Worm (Caenorhabditis elegans) whole organism, L4 larva: ENCODE data around the gene ZK1127.5.
A peak's percentile ranks its signal among the peaks of the same experiment; 100 is the strongest.

Experiments
- F10B5.3 ChIP-seq: sonication (generic microtip); optimal IDR thresholded peaks from 2 replicates; lab custom pipeline; 2016; ENCODE audit warnings: mild to moderate bottlenecking, missing genetic modification characterization, missing compliant biosample characterization
- F37D6.2 ChIP-seq: sonication (generic microtip); optimal IDR thresholded peaks from 2 replicates; lab custom pipeline; 2016; ENCODE audit warnings: mild to moderate bottlenecking, missing genetic modification characterization, missing compliant biosample characterization
- T26A8.4 ChIP-seq: fragments of 200-800 bp; sonication (Bioruptor generic); IDR thresholded peaks from 2 replicates; pipeline ENCODE4 v1.3.6; 2022; ENCODE audit warnings: missing genetic modification characterization, missing compliant biosample characterization
- Y5F2A.4 ChIP-seq: fragments of 200-800 bp; sonication (Bioruptor generic); optimal IDR thresholded peaks from 2 replicates; lab custom pipeline; 2018; ENCODE audit warnings: mild to moderate bottlenecking, missing genetic modification characterization, missing compliant biosample characterization
- ZK337.2 ChIP-seq: fragments of 200-800 bp; sonication (Bioruptor generic); IDR thresholded peaks from 2 replicates; pipeline ENCODE4 v1.3.6; 2022; ENCODE audit warnings: missing genetic modification reagents, missing genetic modification characterization, missing compliant biosample characterization
- ZK546.5 ChIP-seq, 2 experiments: sonication (generic microtip); optimal IDR thresholded peaks; 2 replicates each; lab custom pipeline; 2017; ENCODE audit warnings: missing biosample characterization in 2 of 2, missing genetic modification characterization in 2 of 2
- ama-1 ChIP-seq: fragments of 150-350 bp; optimal IDR thresholded peaks from 2 replicates; lab custom pipeline; 2014; ENCODE audit warnings: inconsistent platforms, mixed read lengths
- arid-1 ChIP-seq: fragments of 200-800 bp; sonication (Bioruptor generic); conservative IDR thresholded peaks from 2 replicates; pipeline ENCODE4 v1.3.6; 2022; ENCODE audit warnings: missing genetic modification reagents, missing genetic modification characterization, missing compliant biosample characterization
- ceh-62 ChIP-seq: sonication (generic microtip); optimal IDR thresholded peaks from 2 replicates; lab custom pipeline; 2017; ENCODE audit warnings: missing biosample characterization, missing genetic modification characterization
- ceh-82 ChIP-seq: sonication (generic microtip); optimal IDR thresholded peaks from 2 replicates; lab custom pipeline; 2017; ENCODE audit warnings: missing biosample characterization, missing genetic modification characterization
- cey-2 ChIP-seq: sonication (generic microtip); optimal IDR thresholded peaks from 3 replicates; lab custom pipeline; 2017; ENCODE audit warnings: missing genetic modification characterization, mild to moderate bottlenecking, missing compliant biosample characterization, antibody characterized with exemption, borderline replicate concordance; ENCODE audit not compliant: insufficient read depth
- ctbp-1 ChIP-seq: fragments of 200-800 bp; sonication (Bioruptor generic); IDR thresholded peaks from 2 replicates; pipeline ENCODE4 v1.3.6; 2022; ENCODE audit warnings: missing genetic modification reagents, missing genetic modification characterization, missing compliant biosample characterization
- daf-16 ChIP-seq, 3 experiments: sonication (generic microtip); optimal IDR thresholded peaks; 2 replicates each; lab custom pipeline; 2016 to 2017; ENCODE audit warnings: missing genetic modification characterization in 3 of 3, missing genetic modification reagents in 3 of 3, mild to moderate bottlenecking in 2 of 3, missing compliant biosample characterization in 2 of 3, missing biosample characterization in 1 of 3, moderate library complexity in 1 of 3
- daf-8 ChIP-seq: fragments of 200-800 bp; sonication (Bioruptor generic); IDR thresholded peaks from 2 replicates; pipeline ENCODE4 v1.3.6; 2022; ENCODE audit warnings: missing genetic modification characterization, missing compliant biosample characterization
- dmd-6 ChIP-seq: fragments of 200-800 bp; sonication (Bioruptor generic); IDR thresholded peaks from 2 replicates; pipeline ENCODE4 v1.3.6; 2022; ENCODE audit warnings: missing genetic modification reagents, missing genetic modification characterization, missing compliant biosample characterization
- duxl-1 ChIP-seq: sonication (generic microtip); optimal IDR thresholded peaks from 2 replicates; lab custom pipeline; 2016; ENCODE audit warnings: mild to moderate bottlenecking, missing genetic modification characterization, moderate library complexity, missing compliant biosample characterization; ENCODE audit not compliant: poor library complexity
- egl-43 ChIP-seq: fragments of 200-800 bp; sonication (Bioruptor generic); IDR thresholded peaks from 2 replicates; pipeline ENCODE4 v1.3.6; 2022; ENCODE audit warnings: missing genetic modification reagents, missing genetic modification characterization, missing compliant biosample characterization
- hlh-30 ChIP-seq: sonication (generic microtip); optimal IDR thresholded peaks from 2 replicates; lab custom pipeline; 2017; ENCODE audit warnings: antibody characterized with exemption, mild to moderate bottlenecking, missing genetic modification characterization, missing compliant biosample characterization; ENCODE audit not compliant: insufficient read depth
- hmg-1.1 ChIP-seq: fragments of 200-800 bp; sonication (Bioruptor generic); IDR thresholded peaks from 2 replicates; pipeline ENCODE4 v1.3.6; 2022; ENCODE audit warnings: missing genetic modification reagents, missing genetic modification characterization, missing compliant biosample characterization
- jun-1 ChIP-seq: fragments of 150-350 bp; optimal IDR thresholded peaks from 2 replicates; lab custom pipeline; 2014; ENCODE audit warnings: missing biosample characterization, missing genetic modification reagents, missing genetic modification characterization
- lin-1 ChIP-seq: fragments of 200-800 bp; sonication (Bioruptor generic); IDR thresholded peaks from 2 replicates; pipeline ENCODE4 v1.3.6; 2022; ENCODE audit warnings: missing genetic modification reagents, missing genetic modification characterization, missing compliant biosample characterization
- lin-13 ChIP-seq: fragments of 150-350 bp; optimal IDR thresholded peaks from 2 replicates; lab custom pipeline; 2014; ENCODE audit warnings: missing biosample characterization, missing genetic modification reagents, missing genetic modification characterization
- lin-39 ChIP-seq: fragments of 150-350 bp; optimal IDR thresholded peaks from 2 replicates; lab custom pipeline; 2014; ENCODE audit warnings: missing biosample characterization, missing genetic modification reagents, missing genetic modification characterization
- madf-9 ChIP-seq: fragments of 200-800 bp; sonication (Bioruptor generic); conservative IDR thresholded peaks from 2 replicates; pipeline ENCODE4 v1.3.6; 2022; ENCODE audit warnings: missing genetic modification reagents, missing genetic modification characterization, missing compliant biosample characterization
- mdl-1 ChIP-seq, 2 experiments: fragments of 150-350 bp in 1 of 2; sonication (generic microtip) in 1 of 2; optimal IDR thresholded peaks; 2 replicates each; lab custom pipeline; 2014 to 2017; ENCODE audit warnings: missing biosample characterization in 2 of 2, missing genetic modification characterization in 2 of 2
- mep-1 ChIP-seq: fragments of 150-350 bp; sonication (generic microtip); optimal IDR thresholded peaks from 3 replicates; lab custom pipeline; 2014; ENCODE audit warnings: missing biosample characterization, missing genetic modification characterization
- mes-2 ChIP-seq: sonication (generic microtip); optimal IDR thresholded peaks from 2 replicates; lab custom pipeline; 2016; ENCODE audit warnings: missing genotype, mild to moderate bottlenecking, missing genetic modification characterization, missing compliant biosample characterization; ENCODE audit not compliant: poor library complexity, severe bottlenecking
- nhr-10 ChIP-seq: fragments of 150-350 bp; optimal IDR thresholded peaks from 2 replicates; lab custom pipeline; 2014; ENCODE audit warnings: missing biosample characterization, missing genetic modification characterization
- nhr-111 ChIP-seq: fragments of 200-800 bp; sonication (Bioruptor generic); optimal IDR thresholded peaks from 2 replicates; lab custom pipeline; 2018; ENCODE audit warnings: mild to moderate bottlenecking, missing genetic modification characterization, missing compliant biosample characterization
- nhr-25 ChIP-seq: sonication (generic microtip); optimal IDR thresholded peaks from 2 replicates; lab custom pipeline; 2017; ENCODE audit warnings: missing genetic modification characterization, mild to moderate bottlenecking, missing compliant biosample characterization, antibody characterized with exemption, moderate library complexity, borderline replicate concordance; ENCODE audit not compliant: insufficient read depth
- nhr-41 ChIP-seq: fragments of 200-800 bp; sonication (Bioruptor generic); IDR thresholded peaks from 2 replicates; pipeline ENCODE4 v1.3.6; 2022; ENCODE audit warnings: missing genetic modification reagents, missing genetic modification characterization, missing compliant biosample characterization
- nhr-42 ChIP-seq: fragments of 200-800 bp; sonication (Bioruptor generic); IDR thresholded peaks from 2 replicates; pipeline ENCODE4 v1.3.6; 2022; ENCODE audit warnings: missing genetic modification characterization, missing compliant biosample characterization
- nhr-48 ChIP-seq: sonication (generic microtip); optimal IDR thresholded peaks from 2 replicates; lab custom pipeline; 2016; ENCODE audit warnings: mild to moderate bottlenecking, missing genetic modification characterization, missing compliant biosample characterization
- nhr-76 ChIP-seq: fragments of 150-350 bp; optimal IDR thresholded peaks from 2 replicates; lab custom pipeline; 2014; ENCODE audit warnings: missing biosample characterization, missing genetic modification characterization
- pqm-1 ChIP-seq: sonication (generic microtip); optimal IDR thresholded peaks from 2 replicates; lab custom pipeline; 2017; ENCODE audit warnings: missing biosample characterization, missing genetic modification characterization
- rbr-2 ChIP-seq: sonication (generic microtip); optimal IDR thresholded peaks from 2 replicates; lab custom pipeline; 2016; ENCODE audit warnings: missing genotype, missing genetic modification characterization, missing compliant biosample characterization
- saeg-2 ChIP-seq: fragments of 200-800 bp; sonication (Bioruptor generic); IDR thresholded peaks from 2 replicates; pipeline ENCODE4 v1.3.6; 2022; ENCODE audit warnings: missing genetic modification reagents, missing genetic modification characterization, missing compliant biosample characterization
- sdz-12 ChIP-seq: fragments of 200-800 bp; sonication (Bioruptor generic); optimal IDR thresholded peaks from 2 replicates; lab custom pipeline; 2018; ENCODE audit warnings: mild to moderate bottlenecking, missing genetic modification characterization, missing compliant biosample characterization
- set-16 ChIP-seq: fragments of 200-800 bp; sonication (Bioruptor generic); IDR thresholded peaks from 2 replicates; pipeline ENCODE4 v1.3.6; 2022; ENCODE audit warnings: missing genetic modification reagents, missing genetic modification characterization, missing compliant biosample characterization
- snpc-1.2 ChIP-seq: fragments of 200-800 bp; sonication (Bioruptor generic); IDR thresholded peaks from 2 replicates; pipeline ENCODE4 v1.3.6; 2022; ENCODE audit warnings: missing genetic modification reagents, missing genetic modification characterization, missing compliant biosample characterization
- snpc-4 ChIP-seq: fragments of 150-350 bp; optimal IDR thresholded peaks from 2 replicates; lab custom pipeline; 2014; ENCODE audit warnings: missing biosample characterization, missing genetic modification characterization
- spr-1 ChIP-seq: sonication (generic microtip); optimal IDR thresholded peaks from 2 replicates; lab custom pipeline; 2016; ENCODE audit warnings: mild to moderate bottlenecking, missing genetic modification characterization, missing compliant biosample characterization
- spr-3 ChIP-seq: fragments of 200-800 bp; sonication (Bioruptor generic); optimal IDR thresholded peaks from 2 replicates; lab custom pipeline; 2018; ENCODE audit warnings: mild to moderate bottlenecking, missing genetic modification characterization, missing compliant biosample characterization
- tra-1 ChIP-seq: fragments of 200-800 bp; sonication (Bioruptor generic); IDR thresholded peaks from 2 replicates; pipeline ENCODE4 v1.3.6; 2022; ENCODE audit warnings: missing genetic modification reagents, missing genetic modification characterization, missing compliant biosample characterization
- zfp-2 ChIP-seq: sonication (generic microtip); optimal IDR thresholded peaks from 2 replicates; lab custom pipeline; 2016; ENCODE audit warnings: mild to moderate bottlenecking, missing genetic modification characterization, missing compliant biosample characterization
- zfp-3 ChIP-seq: fragments of 200-800 bp; sonication (Bioruptor generic); conservative IDR thresholded peaks from 2 replicates; pipeline ENCODE4 v1.3.6; 2022; ENCODE audit warnings: missing genetic modification reagents, missing genetic modification characterization, missing compliant biosample characterization
- zip-11 ChIP-seq: fragments of 200-800 bp; sonication (Bioruptor generic); IDR thresholded peaks from 2 replicates; pipeline ENCODE4 v1.3.6; 2022; ENCODE audit warnings: missing genetic modification characterization, missing compliant biosample characterization
- zip-2 ChIP-seq: fragments of 150-350 bp; optimal IDR thresholded peaks from 2 replicates; lab custom pipeline; 2014; ENCODE audit warnings: missing biosample characterization, missing genetic modification characterization
- ztf-7 ChIP-seq: fragments of 150-350 bp; optimal IDR thresholded peaks from 2 replicates; lab custom pipeline; 2014; ENCODE audit warnings: missing biosample characterization, missing genetic modification characterization

The ZK1127.5 gene

ce11 chrII:7024897-7025852 lies 25.3 kb upstream of the ZK1127.5 start, which contains the start of gene znf-598 (continued):
- TF ChIP-seq ztf-7 = no peak
- TF ChIP-seq zfp-3 = no peak
- no peak for TF ChIP-seq nhr-41 (GFP tag; lab: Robert Waterston, UW)
- no peak for TF ChIP-seq cey-2 (tag; lab: Kevin White, UChicago)
- TF ChIP-seq daf-8 (GFP tag; lab: Robert Waterston, UW) = no peak
- no peak for TF ChIP-seq ama-1 (lab: Kevin White, UChicago)
- no peak for TF ChIP-seq ZK337.2 (GFP tag; lab: Robert Waterston, UW)
- TF ChIP-seq ceh-62 (tag; lab: Kevin White, UChicago) = no peak
- TF ChIP-seq Y5F2A.4 = no peak
- TF ChIP-seq arid-1 (GFP tag; lab: Robert Waterston, UW) = no peak
- TF ChIP-seq tra-1 (GFP tag; lab: Robert Waterston, UW) = no peak
- no peak for TF ChIP-seq nhr-25 (tag; lab: Kevin White, UChicago)
- no peak for TF ChIP-seq sdz-12 (GFP tag; lab: Kevin White, UChicago)
- no peak for TF ChIP-seq nhr-76 (tag; lab: Kevin White, UChicago)
- TF ChIP-seq ZK546.5 (tag; optimal IDR thresholded peaks at IDR 0.05; lab: Kevin White, UChicago) = no peak
- no peak for TF ChIP-seq mdl-1 (tag; optimal IDR thresholded peaks at IDR 0.05; lab: Kevin White, UChicago)
- no peak for TF ChIP-seq nhr-111
- TF ChIP-seq hmg-1.1 (GFP tag; lab: Robert Waterston, UW) = no peak
- TF ChIP-seq madf-9 (GFP tag; lab: Robert Waterston, UW) = no peak
- TF ChIP-seq nhr-10 (tag; lab: Kevin White, UChicago) = no peak
- no peak for TF ChIP-seq nhr-48 (tag; lab: Kevin White, UChicago)
- TF ChIP-seq lin-13 (GFP tag; lab: Kevin White, UChicago) = no peak
- peak; percentile 94 for TF ChIP-seq zip-2 (tag; lab: Kevin White, UChicago)
- TF ChIP-seq lin-39 (tag; lab: Kevin White, UChicago) = no peak
- TF ChIP-seq T26A8.4 = no peak
- TF ChIP-seq mes-2 (tag; lab: Kevin White, UChicago) = peak; percentile 50
- no peak for TF ChIP-seq egl-43 (GFP tag; lab: Robert Waterston, UW)
- TF ChIP-seq F37D6.2 = no peak
- TF ChIP-seq snpc-4 (tag; lab: Kevin White, UChicago) = no peak
- TF ChIP-seq duxl-1 = no peak
- TF ChIP-seq dmd-6 (GFP tag; lab: Robert Waterston, UW) = peak; percentile 63
- TF ChIP-seq spr-1 (tag; lab: Kevin White, UChicago) = no peak
- TF ChIP-seq daf-16 (GFP tag; optimal IDR thresholded peaks at IDR 0.05; lab: Kevin White, UChicago) = no peak
- peak; percentile 74 for TF ChIP-seq daf-16 (tag; optimal IDR thresholded peaks at IDR 0.05; lab: Kevin White, UChicago)
- peak; percentile 19 for TF ChIP-seq rbr-2 (tag; lab: Kevin White, UChicago)
- TF ChIP-seq zfp-2 (tag; lab: Kevin White, UChicago) = no peak
- TF ChIP-seq mep-1 (tag; lab: Kevin White, UChicago) = peak; percentile 61
- no peak for TF ChIP-seq jun-1 (tag; lab: Kevin White, UChicago)
- no peak for TF ChIP-seq spr-3 (GFP tag; lab: Kevin White, UChicago)
- TF ChIP-seq pqm-1 (tag; lab: Kevin White, UChicago) = peak; percentile 76
- TF ChIP-seq zip-11 (GFP tag; lab: Robert Waterston, UW) = no peak
- TF ChIP-seq saeg-2 (GFP tag; lab: Robert Waterston, UW) = no peak
- peak; percentile 19 for TF ChIP-seq hlh-30 (tag; lab: Kevin White, UChicago)
- no peak for TF ChIP-seq snpc-1.2 (GFP tag; lab: Robert Waterston, UW)
- no peak for TF ChIP-seq set-16
- no peak for TF ChIP-seq nhr-42 (GFP tag; lab: Robert Waterston, UW)
- no peak for TF ChIP-seq lin-1 (GFP tag; lab: Robert Waterston, UW)
- no peak for TF ChIP-seq ctbp-1 (GFP tag; lab: Robert Waterston, UW)
- TF ChIP-seq ceh-82 (tag; lab: Kevin White, UChicago) = no peak
- no peak for TF ChIP-seq F10B5.3 (tag; lab: Kevin White, UChicago)
